Worm (Caenorhabditis elegans) whole organism, L4 larva: ENCODE measurements around the gene R11D1.2.

Source experiments
- F26F4.8 ChIP-seq: fragments of 200-800 bp; sonication (Bioruptor generic); conservative IDR thresholded peaks from 2 replicates; pipeline ENCODE4 v1.3.6; 2022; ENCODE audit warnings: missing genetic modification characterization, missing compliant biosample characterization
- F37D6.2 ChIP-seq: sonication (generic microtip); optimal IDR thresholded peaks from 2 replicates; lab custom pipeline; 2016; ENCODE audit warnings: mild to moderate bottlenecking, missing genetic modification characterization, missing compliant biosample characterization
- F44E2.7 ChIP-seq: fragments of 200-800 bp; sonication (Bioruptor generic); IDR thresholded peaks from 2 replicates; pipeline ENCODE4 v2.1.2; 2022; ENCODE audit warnings: missing genetic modification characterization, missing compliant biosample characterization
- T26A8.4 ChIP-seq: fragments of 200-800 bp; sonication (Bioruptor generic); IDR thresholded peaks from 2 replicates; pipeline ENCODE4 v1.3.6; 2022; ENCODE audit warnings: missing genetic modification characterization, missing compliant biosample characterization
- ZK546.5 ChIP-seq, 2 experiments: sonication (generic microtip); optimal IDR thresholded peaks; 2 replicates each; lab custom pipeline; 2017; ENCODE audit warnings: missing biosample characterization in 2 of 2, missing genetic modification characterization in 2 of 2
- aha-1 ChIP-seq: fragments of 150-350 bp; peaks from one replicate; lab custom pipeline; 2014; ENCODE audit warnings: missing biosample characterization, missing genetic modification characterization
- arid-1 ChIP-seq: fragments of 200-800 bp; sonication (Bioruptor generic); conservative IDR thresholded peaks from 2 replicates; pipeline ENCODE4 v1.3.6; 2022; ENCODE audit warnings: missing genetic modification reagents, missing genetic modification characterization, missing compliant biosample characterization
- ceh-28 ChIP-seq: fragments of 150-350 bp; optimal IDR thresholded peaks from 2 replicates; lab custom pipeline; 2014; ENCODE audit warnings: missing biosample characterization, missing genetic modification reagents, missing genetic modification characterization
- ceh-32 ChIP-seq: sonication (generic microtip); optimal IDR thresholded peaks from 2 replicates; lab custom pipeline; 2016; ENCODE audit warnings: mild to moderate bottlenecking, missing genetic modification characterization, missing compliant biosample characterization; ENCODE audit not compliant: poor library complexity
- ceh-44 ChIP-seq: fragments of 200-800 bp; sonication (Bioruptor generic); IDR thresholded peaks from 2 replicates; pipeline ENCODE4 v1.3.6; 2022; ENCODE audit warnings: missing genetic modification reagents, missing genetic modification characterization, missing compliant biosample characterization
- ceh-82 ChIP-seq: sonication (generic microtip); optimal IDR thresholded peaks from 2 replicates; lab custom pipeline; 2017; ENCODE audit warnings: missing biosample characterization, missing genetic modification characterization
- daf-16 ChIP-seq, 3 experiments: sonication (generic microtip); optimal IDR thresholded peaks; 2 replicates each; lab custom pipeline; 2016 to 2017; ENCODE audit warnings: missing genetic modification characterization in 3 of 3, missing genetic modification reagents in 3 of 3, mild to moderate bottlenecking in 2 of 3, missing compliant biosample characterization in 2 of 3, missing biosample characterization in 1 of 3, moderate library complexity in 1 of 3
- dmd-8 ChIP-seq: fragments of 200-800 bp; sonication (Bioruptor generic); IDR thresholded peaks from 2 replicates; pipeline ENCODE4 v1.3.6; 2022; ENCODE audit warnings: missing genetic modification characterization, missing compliant biosample characterization
- dmd-9 ChIP-seq: fragments of 200-800 bp; sonication (Bioruptor generic); IDR thresholded peaks from 2 replicates; pipeline ENCODE4 v1.3.6; 2022; ENCODE audit warnings: missing genetic modification reagents, missing genetic modification characterization, missing compliant biosample characterization
- egl-43 ChIP-seq: fragments of 200-800 bp; sonication (Bioruptor generic); IDR thresholded peaks from 2 replicates; pipeline ENCODE4 v1.3.6; 2022; ENCODE audit warnings: missing genetic modification reagents, missing genetic modification characterization, missing compliant biosample characterization
- fkh-10 ChIP-seq: fragments of 150-350 bp; optimal IDR thresholded peaks from 2 replicates; lab custom pipeline; 2014; ENCODE audit warnings: missing biosample characterization, missing genetic modification reagents, missing genetic modification characterization
- gei-8 ChIP-seq: fragments of 200-800 bp; sonication (Bioruptor generic); optimal IDR thresholded peaks from 2 replicates; lab custom pipeline; 2018; ENCODE audit warnings: mild to moderate bottlenecking, missing genetic modification characterization, missing compliant biosample characterization
- hif-1 ChIP-seq, 2 experiments: sonication (generic microtip); optimal IDR thresholded peaks; 2 replicates each; lab custom pipeline; 2016 to 2017; ENCODE audit warnings: missing compliant biosample characterization in 2 of 2, missing genetic modification characterization in 2 of 2, missing genetic modification reagents in 2 of 2, missing genotype in 2 of 2, mild to moderate bottlenecking in 1 of 2
- lin-1 ChIP-seq: fragments of 200-800 bp; sonication (Bioruptor generic); IDR thresholded peaks from 2 replicates; pipeline ENCODE4 v1.3.6; 2022; ENCODE audit warnings: missing genetic modification reagents, missing genetic modification characterization, missing compliant biosample characterization
- lin-13 ChIP-seq: fragments of 150-350 bp; optimal IDR thresholded peaks from 2 replicates; lab custom pipeline; 2014; ENCODE audit warnings: missing biosample characterization, missing genetic modification reagents, missing genetic modification characterization
- lin-29 ChIP-seq: fragments of 200-800 bp; sonication (Bioruptor generic); IDR thresholded peaks from 2 replicates; pipeline ENCODE4 v1.3.6; 2022; ENCODE audit warnings: missing genetic modification reagents, missing genetic modification characterization, missing compliant biosample characterization
- lin-38 ChIP-seq: fragments of 200-800 bp; sonication (Bioruptor generic); IDR thresholded peaks from 2 replicates; pipeline ENCODE4 v1.3.6; 2022; ENCODE audit warnings: missing genetic modification reagents, missing genetic modification characterization, missing compliant biosample characterization
- lir-3 ChIP-seq: sonication (generic microtip); optimal IDR thresholded peaks from 2 replicates; lab custom pipeline; 2016; ENCODE audit warnings: mild to moderate bottlenecking, missing genetic modification characterization, missing compliant biosample characterization
- madf-5 ChIP-seq, 2 experiments: fragments of 200-800 bp; sonication (Bioruptor generic); IDR thresholded peaks; 2 replicates each; pipeline ENCODE4 v1.3.6; 2022; ENCODE audit warnings: missing compliant biosample characterization in 2 of 2, missing genetic modification characterization in 2 of 2
- mdl-1 ChIP-seq, 2 experiments: fragments of 150-350 bp in 1 of 2; sonication (generic microtip) in 1 of 2; optimal IDR thresholded peaks; 2 replicates each; lab custom pipeline; 2014 to 2017; ENCODE audit warnings: missing biosample characterization in 2 of 2, missing genetic modification characterization in 2 of 2
- mep-1 ChIP-seq: fragments of 150-350 bp; sonication (generic microtip); optimal IDR thresholded peaks from 3 replicates; lab custom pipeline; 2014; ENCODE audit warnings: missing biosample characterization, missing genetic modification characterization
- mxl-3 ChIP-seq: fragments of 200-800 bp; sonication (Bioruptor generic); optimal IDR thresholded peaks from 2 replicates; lab custom pipeline; 2018; ENCODE audit warnings: mild to moderate bottlenecking, missing genetic modification characterization, missing compliant biosample characterization
- nhr-10 ChIP-seq: fragments of 150-350 bp; optimal IDR thresholded peaks from 2 replicates; lab custom pipeline; 2014; ENCODE audit warnings: missing biosample characterization, missing genetic modification characterization
- nhr-11 ChIP-seq: fragments of 150-350 bp; optimal IDR thresholded peaks from 2 replicates; lab custom pipeline; 2014; ENCODE audit warnings: missing biosample characterization, missing genetic modification characterization
- nhr-111 ChIP-seq: fragments of 200-800 bp; sonication (Bioruptor generic); optimal IDR thresholded peaks from 2 replicates; lab custom pipeline; 2018; ENCODE audit warnings: mild to moderate bottlenecking, missing genetic modification characterization, missing compliant biosample characterization
- nhr-237 ChIP-seq: sonication (generic microtip); optimal IDR thresholded peaks from 2 replicates; lab custom pipeline; 2017; ENCODE audit warnings: missing biosample characterization, missing genetic modification characterization
- nhr-28 ChIP-seq: fragments of 150-350 bp; optimal IDR thresholded peaks from 2 replicates; lab custom pipeline; 2014; ENCODE audit warnings: missing biosample characterization, missing genetic modification characterization
- nhr-41 ChIP-seq: fragments of 200-800 bp; sonication (Bioruptor generic); IDR thresholded peaks from 2 replicates; pipeline ENCODE4 v1.3.6; 2022; ENCODE audit warnings: missing genetic modification reagents, missing genetic modification characterization, missing compliant biosample characterization
- nhr-48 ChIP-seq: sonication (generic microtip); optimal IDR thresholded peaks from 2 replicates; lab custom pipeline; 2016; ENCODE audit warnings: mild to moderate bottlenecking, missing genetic modification characterization, missing compliant biosample characterization
- nhr-77 ChIP-seq: fragments of 150-350 bp; optimal IDR thresholded peaks from 2 replicates; lab custom pipeline; 2014; ENCODE audit warnings: missing biosample characterization, missing genetic modification characterization
- pha-4 ChIP-seq, 2 experiments: fragments of 150-350 bp in 1 of 2; fragments of 200-800 bp in 1 of 2; sonication (Bioruptor generic) in 1 of 2; IDR thresholded peaks in 1 of 2; optimal IDR thresholded peaks in 1 of 2; 2 replicates each; pipeline versions ENCODE4 v1.3.6 to Lab custom; 2014 to 2022; ENCODE audit warnings: missing genetic modification characterization in 2 of 2, missing genetic modification reagents in 2 of 2, missing biosample characterization in 1 of 2, missing compliant biosample characterization in 1 of 2
- rbr-2 ChIP-seq: sonication (generic microtip); optimal IDR thresholded peaks from 2 replicates; lab custom pipeline; 2016; ENCODE audit warnings: missing genotype, missing genetic modification characterization, missing compliant biosample characterization
- saeg-2 ChIP-seq: fragments of 200-800 bp; sonication (Bioruptor generic); IDR thresholded peaks from 2 replicates; pipeline ENCODE4 v1.3.6; 2022; ENCODE audit warnings: missing genetic modification reagents, missing genetic modification characterization, missing compliant biosample characterization
- set-16 ChIP-seq: fragments of 200-800 bp; sonication (Bioruptor generic); IDR thresholded peaks from 2 replicates; pipeline ENCODE4 v1.3.6; 2022; ENCODE audit warnings: missing genetic modification reagents, missing genetic modification characterization, missing compliant biosample characterization
- snpc-1.2 ChIP-seq: fragments of 200-800 bp; sonication (Bioruptor generic); IDR thresholded peaks from 2 replicates; pipeline ENCODE4 v1.3.6; 2022; ENCODE audit warnings: missing genetic modification reagents, missing genetic modification characterization, missing compliant biosample characterization
- snpc-4 ChIP-seq: fragments of 150-350 bp; optimal IDR thresholded peaks from 2 replicates; lab custom pipeline; 2014; ENCODE audit warnings: missing biosample characterization, missing genetic modification characterization
- spr-1 ChIP-seq: sonication (generic microtip); optimal IDR thresholded peaks from 2 replicates; lab custom pipeline; 2016; ENCODE audit warnings: mild to moderate bottlenecking, missing genetic modification characterization, missing compliant biosample characterization
- spr-3 ChIP-seq: fragments of 200-800 bp; sonication (Bioruptor generic); optimal IDR thresholded peaks from 2 replicates; lab custom pipeline; 2018; ENCODE audit warnings: mild to moderate bottlenecking, missing genetic modification characterization, missing compliant biosample characterization
- tag-97 ChIP-seq: fragments of 200-800 bp; sonication (Bioruptor generic); IDR thresholded peaks from 2 replicates; pipeline ENCODE4 v1.3.6; 2022; ENCODE audit warnings: missing genetic modification characterization, missing compliant biosample characterization
- tra-1 ChIP-seq: fragments of 200-800 bp; sonication (Bioruptor generic); IDR thresholded peaks from 2 replicates; pipeline ENCODE4 v1.3.6; 2022; ENCODE audit warnings: missing genetic modification reagents, missing genetic modification characterization, missing compliant biosample characterization
- unc-130 ChIP-seq: sonication (generic microtip); optimal IDR thresholded peaks from 2 replicates; lab custom pipeline; 2016; ENCODE audit warnings: missing genetic modification reagents, missing genetic modification characterization, missing compliant biosample characterization
- zfp-2 ChIP-seq: sonication (generic microtip); optimal IDR thresholded peaks from 2 replicates; lab custom pipeline; 2016; ENCODE audit warnings: mild to moderate bottlenecking, missing genetic modification characterization, missing compliant biosample characterization
- zip-2 ChIP-seq: fragments of 150-350 bp; optimal IDR thresholded peaks from 2 replicates; lab custom pipeline; 2014; ENCODE audit warnings: missing biosample characterization, missing genetic modification characterization
- ztf-11 ChIP-seq: fragments of 150-350 bp; optimal IDR thresholded peaks from 2 replicates; lab custom pipeline; 2014; ENCODE audit warnings: missing biosample characterization, missing genetic modification characterization

R11D1.2 gene

DNA sequence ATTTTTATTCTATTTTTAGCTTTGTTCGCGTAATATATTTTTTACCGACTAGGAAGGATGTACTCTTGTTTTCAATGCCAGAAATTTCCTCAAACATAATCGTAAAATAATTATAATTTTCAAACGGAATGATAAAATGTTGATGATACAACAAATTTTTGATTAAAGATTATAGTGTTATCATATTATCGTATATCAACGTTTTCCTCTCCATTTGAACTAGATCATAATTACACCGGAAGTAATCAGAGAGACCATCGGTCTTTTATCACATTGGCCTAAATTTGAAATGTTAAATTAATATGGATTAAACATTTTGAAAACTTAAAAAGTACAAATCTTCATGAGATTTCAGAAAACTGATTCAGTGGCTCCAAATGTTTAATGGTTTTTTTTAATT lies 24.3 kb downstream of the R11D1.2 start (continued):
- TF ChIP-seq nhr-28 (tag; lab: Kevin White, UChicago) (peak; percentile 61), mdl-1 (tag; optimal IDR thresholded peaks at IDR 0.05; lab: Kevin White, UChicago) (no peak), mep-1 (tag; lab: Kevin White, UChicago) (no peak), spr-1 (tag; lab: Kevin White, UChicago) (no peak), daf-16 (GFP tag; optimal IDR thresholded peaks at IDR 0.05; lab: Kevin White, UChicago) (no peak), daf-16 (tag; optimal IDR thresholded peaks at IDR 0.05; lab: Kevin White, UChicago) (peak; percentile 56), lir-3 (no peak), ztf-11 (tag; lab: Kevin White, UChicago) (no peak), egl-43 (no peak), nhr-10 (tag; lab: Kevin White, UChicago) (no peak), ZK546.5 (tag; optimal IDR thresholded peaks at IDR 0.05; lab: Kevin White, UChicago) (no peak), nhr-41 (GFP tag; lab: Robert Waterston, UW) (no peak), gei-8 (GFP tag; lab: Kevin White, UChicago) (no peak), arid-1 (no peak)

DNA sequence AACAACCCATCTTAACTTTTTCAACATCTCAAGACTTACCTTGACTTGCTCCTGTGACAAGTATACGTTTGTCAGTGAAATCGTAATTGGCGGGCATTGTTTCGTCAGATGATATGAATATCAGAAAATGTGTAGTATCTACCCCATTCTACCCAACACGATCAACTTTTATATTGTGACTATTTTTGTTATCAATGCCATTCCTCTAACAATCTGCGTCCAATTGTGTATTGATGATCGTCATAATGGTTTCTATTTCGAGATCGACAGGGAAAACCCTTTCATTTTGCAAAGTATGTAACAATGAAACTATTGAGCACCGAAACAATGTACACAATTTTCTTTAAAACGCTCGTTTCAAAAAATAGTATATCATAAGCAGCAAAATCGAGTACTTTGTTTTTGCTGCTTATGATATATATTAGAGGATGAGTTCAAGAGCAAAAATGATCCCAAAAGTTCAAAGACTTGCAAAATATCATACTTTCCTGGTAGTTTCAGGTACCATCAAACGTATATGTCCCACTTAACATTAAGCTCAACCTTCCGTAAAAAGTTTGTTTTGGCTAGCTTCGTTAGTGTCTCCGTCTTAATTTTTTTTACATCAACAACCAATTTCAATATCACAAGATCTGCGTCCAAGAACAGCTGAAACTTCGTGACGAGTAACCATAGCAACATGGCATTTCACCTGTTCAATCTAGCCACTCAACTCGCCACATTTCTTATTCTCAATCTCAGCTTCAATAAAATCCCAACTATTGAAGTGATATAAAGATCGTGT lies 25.3 kb downstream of the R11D1.2 start, which contains the start of the genes dhs-21 and xbx-9:
dhs-21 (minus strand) TSS at position 181 of the 784 bp plus-strand sequence.
xbx-9 (plus strand) TSS at position 734 of the 784 bp plus-strand sequence.
- TF ChIP-seq tag-97 (no peak), snpc-4 (tag; lab: Kevin White, UChicago) (no peak), mxl-3 (peak; percentile 35), rbr-2 (tag; lab: Kevin White, UChicago) (no peak), hif-1 (tag; optimal IDR thresholded peaks at IDR 0.05; lab: Kevin White, UChicago) (no peak), ceh-32 (tag; lab: Kevin White, UChicago) (no peak), F26F4.8 (GFP tag; lab: Robert Waterston, UW) (no peak), saeg-2 (GFP tag; lab: Robert Waterston, UW) (no peak), lin-1 (GFP tag; lab: Robert Waterston, UW) (0 out of 2 replicates have a peak, but pooled peaks have one; percentile 17), F44E2.7 (GFP tag; lab: Robert Waterston, UW) (no peak), dmd-9 (GFP tag; lab: Robert Waterston, UW) (no peak), snpc-1.2 (GFP tag; lab: Robert Waterston, UW) (no peak), zfp-2 (no peak), nhr-237 (tag; lab: Kevin White, UChicago) (no peak), lin-38 (no peak), gei-8 (GFP tag; lab: Kevin White, UChicago) (no peak), zip-2 (no peak), nhr-48 (tag; lab: Kevin White, UChicago) (no peak), unc-130 (no peak), T26A8.4 (no peak), ceh-82 (tag; lab: Kevin White, UChicago) (no peak), spr-3 (no peak), ceh-28 (tag; lab: Kevin White, UChicago) (no peak), pha-4 (GFP tag; IDR thresholded peaks at IDR 0.05; lab: Robert Waterston, UW) (no peak), pha-4 (tag; optimal IDR thresholded peaks at IDR 0.05; lab: Kevin White, UChicago) (no peak), aha-1 (no peak), ceh-44 (no peak), dmd-8 (GFP tag; lab: Robert Waterston, UW) (no peak), lin-13 (GFP tag; lab: Kevin White, UChicago) (no peak), madf-5 (GFP tag; IDR thresholded peaks at IDR 0.05; lab: Robert Waterston, UW) (no peak), fkh-10 (GFP tag; lab: Kevin White, UChicago) (no peak), F37D6.2 (tag; lab: Kevin White, UChicago) (no peak), nhr-77 (tag; lab: Kevin White, UChicago) (peak; percentile 51), tra-1 (GFP tag; lab: Robert Waterston, UW) (no peak), nhr-111 (GFP tag; lab: Kevin White, UChicago) (no peak), nhr-11 (tag; lab: Kevin White, UChicago) (no peak), lin-29 (GFP tag; lab: Robert Waterston, UW) (no peak), set-16 (GFP tag; lab: Robert Waterston, UW) (no peak)
